Worm (Caenorhabditis elegans) whole organism, mixed stage, embryonic: Measurements from ENCODE around the gene irld-44.
"Not testable (repeated sequence)": the region's sequence is repeated elsewhere in the genome, so short reads cannot be mapped to it uniquely, and the experiment has no call there.

Source experiments
- M03D4.4 ChIP-seq: sonication (generic microtip); optimal IDR thresholded peaks from 2 replicates; lab custom pipeline; 2017; ENCODE audit warnings: mild to moderate bottlenecking, missing genetic modification characterization, missing compliant biosample characterization
- blmp-1 ChIP-seq: fragments of 150-350 bp; optimal IDR thresholded peaks from 2 replicates; lab custom pipeline; 2014; ENCODE audit warnings: missing biosample characterization, missing genetic modification characterization
- ceh-39 ChIP-seq: fragments of 150-350 bp; optimal IDR thresholded peaks from 2 replicates; lab custom pipeline; 2014; ENCODE audit warnings: missing biosample characterization, missing genetic modification characterization
- ceh-83 ChIP-seq: fragments of 200-800 bp; sonication (Bioruptor generic); optimal IDR thresholded peaks from 2 replicates; lab custom pipeline; 2018; ENCODE audit warnings: mild to moderate bottlenecking, missing genetic modification characterization, missing compliant biosample characterization
- ces-1 ChIP-seq: fragments of 150-350 bp; optimal IDR thresholded peaks from 2 replicates; lab custom pipeline; 2014; ENCODE audit warnings: missing biosample characterization, missing genetic modification reagents, missing genetic modification characterization
- cnd-1 ChIP-seq: fragments of 200-800 bp; sonication (Bioruptor generic); optimal IDR thresholded peaks from 2 replicates; lab custom pipeline; 2018; ENCODE audit warnings: mild to moderate bottlenecking, missing genetic modification characterization, missing compliant biosample characterization
- elt-1 ChIP-seq: sonication (generic microtip); optimal IDR thresholded peaks from 2 replicates; lab custom pipeline; 2017; ENCODE audit warnings: missing genetic modification characterization, mild to moderate bottlenecking, missing compliant biosample characterization, antibody characterized with exemption, moderate library complexity, borderline replicate concordance; ENCODE audit not compliant: insufficient read depth
- elt-3 ChIP-seq: fragments of 150-350 bp; optimal IDR thresholded peaks from 2 replicates; lab custom pipeline; 2014; ENCODE audit warnings: missing biosample characterization, missing genetic modification characterization
- flh-1 ChIP-seq: fragments of 200-800 bp; sonication (Bioruptor generic); optimal IDR thresholded peaks from 2 replicates; lab custom pipeline; 2018; ENCODE audit warnings: mild to moderate bottlenecking, missing genetic modification characterization, moderate library complexity, missing compliant biosample characterization
- ham-2 ChIP-seq: fragments of 200-800 bp; sonication (Bioruptor generic); optimal IDR thresholded peaks from 2 replicates; lab custom pipeline; 2018; ENCODE audit warnings: mild to moderate bottlenecking, missing genetic modification characterization, missing compliant biosample characterization
- lin-13 ChIP-seq: fragments of 150-350 bp; optimal IDR thresholded peaks from 2 replicates; lab custom pipeline; 2014; ENCODE audit warnings: missing biosample characterization, missing genetic modification characterization
- lin-32 ChIP-seq: fragments of 200-800 bp; sonication (Bioruptor generic); optimal IDR thresholded peaks from 2 replicates; lab custom pipeline; 2018; ENCODE audit warnings: mild to moderate bottlenecking, missing genetic modification characterization, missing compliant biosample characterization
- lsy-2 ChIP-seq: fragments of 150-350 bp; optimal IDR thresholded peaks from 2 replicates; lab custom pipeline; 2014; ENCODE audit warnings: missing biosample characterization, missing genetic modification characterization
- mep-1 ChIP-seq: fragments of 150-350 bp; optimal IDR thresholded peaks from 2 replicates; lab custom pipeline; 2017; ENCODE audit warnings: missing biosample characterization, missing genetic modification reagents, missing genetic modification characterization, inconsistent platforms
- mls-2 ChIP-seq: sonication (generic microtip); optimal IDR thresholded peaks from 2 replicates; lab custom pipeline; 2016; ENCODE audit warnings: mild to moderate bottlenecking, missing genetic modification characterization, moderate library complexity, missing compliant biosample characterization
- nhr-12 ChIP-seq: fragments of 150-350 bp; optimal IDR thresholded peaks from 2 replicates; lab custom pipeline; 2014; ENCODE audit warnings: missing biosample characterization, missing genetic modification characterization
- nhr-2 ChIP-seq: fragments of 150-350 bp; optimal IDR thresholded peaks from 2 replicates; lab custom pipeline; 2014; ENCODE audit warnings: missing biosample characterization, missing genetic modification characterization
- nhr-237 ChIP-seq: fragments of 150-350 bp; optimal IDR thresholded peaks from 2 replicates; lab custom pipeline; 2014; ENCODE audit warnings: missing biosample characterization, missing genetic modification characterization
- nhr-76 ChIP-seq: sonication (generic microtip); optimal IDR thresholded peaks from 2 replicates; lab custom pipeline; 2017; ENCODE audit warnings: missing biosample characterization, missing genetic modification characterization
- pha-4 ChIP-seq: fragments of 150-350 bp; optimal IDR thresholded peaks from 2 replicates; lab custom pipeline; 2018; ENCODE audit warnings: missing biosample characterization, missing genetic modification reagents, missing genetic modification characterization
- sem-2 ChIP-seq: fragments of 200-800 bp; sonication (Bioruptor generic); optimal IDR thresholded peaks from 2 replicates; lab custom pipeline; 2018; ENCODE audit warnings: mild to moderate bottlenecking, missing genetic modification characterization, missing compliant biosample characterization
- sptf-1 ChIP-seq: sonication (generic microtip); optimal IDR thresholded peaks from 2 replicates; lab custom pipeline; 2017; ENCODE audit warnings: mild to moderate bottlenecking, missing genetic modification characterization, moderate library complexity, missing compliant biosample characterization
- tbx-8 ChIP-seq: fragments of 200-800 bp; sonication (Bioruptor generic); optimal IDR thresholded peaks from 2 replicates; lab custom pipeline; 2018; ENCODE audit warnings: mild to moderate bottlenecking, missing genetic modification characterization, moderate library complexity, missing compliant biosample characterization
- unc-120 ChIP-seq: sonication (generic microtip); optimal IDR thresholded peaks from 2 replicates; lab custom pipeline; 2017; ENCODE audit warnings: missing genetic modification characterization, missing compliant biosample characterization; ENCODE audit not compliant: poor library complexity, severe bottlenecking
- unc-39 ChIP-seq: fragments of 150-350 bp; optimal IDR thresholded peaks from 2 replicates; lab custom pipeline; 2014; ENCODE audit warnings: missing biosample characterization, missing genetic modification characterization
- unc-62 ChIP-seq: fragments of 150-350 bp; optimal IDR thresholded peaks from 2 replicates; lab custom pipeline; 2014; ENCODE audit warnings: missing biosample characterization, missing genetic modification reagents, missing genetic modification characterization
- zip-8 ChIP-seq: fragments of 150-350 bp; optimal IDR thresholded peaks from 2 replicates; lab custom pipeline; 2014; ENCODE audit warnings: missing biosample characterization, missing genetic modification characterization

Gene irld-44

ce11 chrV:1693876-1694275 lies 42.7 kb downstream of the irld-44 start, which contains the start of gene Y46H3C.7:
Gene Y46H3C.7 (minus strand): TSS chrV:1694022.
- TF ChIP-seq mls-2 (tag; lab: Kevin White, UChicago); ceh-83 (GFP tag; lab: Kevin White, UChicago); sem-2: not testable (repeated sequence)

ce11 chrV:1698400-1698799 lies 47.3 kb downstream of the irld-44 start:
- no peak for TF ChIP-seq lin-32
- no peak for TF ChIP-seq sptf-1
- no peak for TF ChIP-seq zip-8 (tag; lab: Kevin White, UChicago)
- no peak for TF ChIP-seq M03D4.4 (tag; lab: Kevin White, UChicago)
- no peak for TF ChIP-seq lsy-2 (tag; lab: Kevin White, UChicago)
- no peak for TF ChIP-seq elt-3
- no peak for TF ChIP-seq nhr-237 (tag; lab: Kevin White, UChicago)
- no peak for TF ChIP-seq nhr-76
- no peak for TF ChIP-seq ces-1
- TF ChIP-seq unc-39 (tag; lab: Kevin White, UChicago), result no peak
- TF ChIP-seq nhr-2, result no peak
- TF ChIP-seq mep-1, result no peak
- no peak for TF ChIP-seq nhr-12
- no peak for TF ChIP-seq elt-1 (tag; lab: Kevin White, UChicago)
- TF ChIP-seq ceh-83 (GFP tag; lab: Kevin White, UChicago), result no peak
- no peak for TF ChIP-seq tbx-8 (GFP tag; lab: Kevin White, UChicago)

ce11 chrV:1699228-1699795 lies 48.2 kb downstream of the irld-44 start:
- TF ChIP-seq ces-1 (no peak), cnd-1 (tag; lab: Kevin White, UChicago) (no peak), blmp-1 (tag; lab: Kevin White, UChicago) (no peak), unc-62 (no peak), sem-2 (no peak), flh-1 (GFP tag; lab: Kevin White, UChicago) (no peak), elt-3 (no peak), lsy-2 (tag; lab: Kevin White, UChicago) (no peak), nhr-76 (no peak), tbx-8 (GFP tag; lab: Kevin White, UChicago) (no peak), elt-1 (tag; lab: Kevin White, UChicago) (no peak)

ce11 chrV:1701584-1702101 lies 50.5 kb downstream of the irld-44 start, which contains the start of gene srw-90:
Gene srw-90 (plus strand): TSS chrV:1702051.
- TF ChIP-seq lin-13 (tag; lab: Kevin White, UChicago) (no peak), unc-39 (tag; lab: Kevin White, UChicago) (no peak), unc-120 (tag; lab: Kevin White, UChicago) (no peak), ham-2 (no peak), cnd-1 (tag; lab: Kevin White, UChicago) (no peak), mep-1 (no peak), nhr-2 (no peak), ceh-39 (tag; lab: Kevin White, UChicago) (no peak), elt-1 (tag; lab: Kevin White, UChicago) (no peak), M03D4.4 (tag; lab: Kevin White, UChicago) (no peak), mls-2 (tag; lab: Kevin White, UChicago) (no peak), pha-4 (tag; lab: Kevin White, UChicago) (no peak), ceh-83 (GFP tag; lab: Kevin White, UChicago) (no peak), tbx-8 (GFP tag; lab: Kevin White, UChicago) (no peak), elt-3 (no peak)
- TF ChIP-seq, all 35 proteins: peak for 0
